Fruit fly (Drosophila melanogaster) Kc167 (cell line): ENCODE results near the gene poe.

Experiments
- Myc ChIP-seq: fragments of >200 bp; optimal IDR thresholded peaks from 2 replicates; lab custom pipeline; 2017; ENCODE audit warnings: missing external identifiers
- Sin3A ChIP-seq: fragments of >200 bp; optimal IDR thresholded peaks from 2 replicates; lab custom pipeline; 2018; ENCODE audit warnings: missing external identifiers
- h ChIP-seq: fragments of >200 bp; optimal IDR thresholded peaks from 3 replicates; lab custom pipeline; 2018; ENCODE audit warnings: missing external identifiers
- insv ChIP-seq: fragments of >200 bp; optimal IDR thresholded peaks from 3 replicates; lab custom pipeline; 2018; ENCODE audit warnings: missing external identifiers
- psq ChIP-seq: fragments of >200 bp; optimal IDR thresholded peaks from 2 replicates; lab custom pipeline; 2017; ENCODE audit warnings: missing external identifiers
- ttk ChIP-seq: sonication (Bioruptor generic); optimal IDR thresholded peaks from 2 replicates; lab custom pipeline; 2017; ENCODE audit warnings: missing external identifiers

poe gene

dm6 chr2L:8083427-8084295, 12.2 kb upstream of the poe start:
- TF ChIP-seq ttk (lab: Kevin White, UChicago) = no peak
- no peak for TF ChIP-seq Myc (lab: Kevin White, UChicago)
- TF ChIP-seq Sin3A = no peak
- TF ChIP-seq insv (lab: Kevin White, UChicago) = no peak
- TF ChIP-seq h = no peak
- TF ChIP-seq psq (lab: Kevin White, UChicago) = no peak

- TF ChIP-seq Myc (lab: Kevin White, UChicago) = no peak
- no peak for TF ChIP-seq insv (lab: Kevin White, UChicago)
- no peak for TF ChIP-seq ttk (lab: Kevin White, UChicago)
- TF ChIP-seq h = no peak
- no peak for TF ChIP-seq Sin3A
- TF ChIP-seq psq (lab: Kevin White, UChicago) = no peak
These were observed 11.8 kb upstream of the poe start, which contains the start of gene Bsg for dm6 chr2L:8083413-8083426. Bsg (plus strand) TSS chr2L:8083420.

DNA sequence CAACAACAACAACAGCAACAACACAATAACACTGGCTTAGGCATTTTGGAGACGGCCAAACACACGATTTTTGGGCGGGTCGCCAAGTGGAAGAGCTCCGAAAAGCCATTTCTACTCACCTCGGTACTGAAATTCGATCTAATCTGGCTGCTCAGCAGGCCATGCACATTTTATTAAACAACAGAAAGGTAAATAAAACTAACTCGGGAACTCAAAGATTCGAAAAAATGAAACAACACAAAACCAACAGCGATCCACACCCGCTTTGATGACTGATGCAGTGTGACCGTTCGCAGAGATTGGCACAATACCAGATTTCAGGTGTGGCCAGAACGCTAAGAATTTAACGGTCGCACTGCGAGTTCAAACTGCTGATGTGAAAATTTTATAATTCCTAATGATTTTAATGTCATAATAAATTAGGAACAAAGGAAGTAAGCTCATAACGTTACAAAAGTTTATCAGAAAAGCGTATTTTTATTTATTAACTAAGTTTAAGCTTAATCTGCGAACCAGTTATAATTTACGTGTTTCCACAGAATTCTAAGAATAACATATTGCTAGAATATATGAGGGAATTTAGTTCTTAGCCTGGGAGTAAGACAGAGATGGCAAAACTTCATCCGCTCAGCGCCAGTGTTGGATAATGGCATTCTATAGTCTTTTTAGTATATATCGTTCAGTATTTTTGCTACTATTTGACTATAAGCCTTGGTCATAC, 11.4 kb upstream of the poe start, which contains the start of gene Mcr:
Gene Mcr (minus strand): TSS at position 291 of the 721 bp plus-strand sequence.
- TF ChIP-seq Myc (lab: Kevin White, UChicago) (no peak), Sin3A (no peak), h (no peak), psq (lab: Kevin White, UChicago) (no peak), ttk (lab: Kevin White, UChicago) (no peak), insv (lab: Kevin White, UChicago) (no peak)

DNA sequence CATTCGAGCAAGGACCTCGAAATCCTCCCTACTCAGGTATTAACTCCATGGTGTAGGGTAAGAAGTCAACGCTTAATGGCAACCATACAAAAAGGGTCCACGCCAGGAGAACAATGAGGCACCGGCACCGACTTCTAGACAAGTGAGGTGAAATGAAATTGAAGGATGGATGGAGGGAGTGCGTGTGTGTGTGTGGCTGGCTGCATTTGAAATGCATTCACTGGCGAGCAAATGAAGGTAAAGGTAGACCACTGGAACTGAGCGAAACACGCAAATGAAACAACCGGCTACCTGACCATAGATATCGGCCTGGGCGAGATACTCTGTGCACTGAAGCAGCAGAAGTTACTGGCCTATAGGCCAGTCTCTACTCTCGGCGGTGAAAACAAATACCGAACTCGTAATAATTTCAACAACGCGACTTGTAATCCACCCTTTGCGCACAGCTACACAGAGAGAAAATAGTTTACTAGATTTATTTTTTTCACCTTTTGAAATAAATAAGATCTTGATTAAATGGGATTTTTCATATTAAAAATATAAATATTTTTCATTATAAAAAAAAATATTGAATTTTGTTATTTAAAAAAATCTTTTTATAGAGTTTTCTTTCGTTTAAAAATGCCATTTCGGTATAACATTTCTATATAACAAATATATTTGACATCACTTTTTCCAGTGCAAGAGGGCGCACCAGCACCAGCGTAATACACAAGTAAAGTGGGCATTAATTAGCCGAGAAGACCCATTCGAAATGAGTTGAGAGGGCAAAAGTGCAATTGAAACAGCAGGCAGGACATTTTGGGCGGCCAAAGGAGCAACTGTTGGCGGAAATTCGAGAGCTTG, 10.4 kb upstream of the poe start:
- TF ChIP-seq psq (lab: Kevin White, UChicago) (no peak), insv (lab: Kevin White, UChicago) (no peak), Sin3A (no peak), h (no peak), ttk (lab: Kevin White, UChicago) (no peak), Myc (lab: Kevin White, UChicago) (no peak)

dm6 chr2L:8080645-8081044, 9.2 kb upstream of the poe start:
- TF ChIP-seq ttk (lab: Kevin White, UChicago) = no peak
- TF ChIP-seq Sin3A = no peak
- no peak for TF ChIP-seq h
- TF ChIP-seq psq (lab: Kevin White, UChicago) = no peak
- no peak for TF ChIP-seq insv (lab: Kevin White, UChicago)
- TF ChIP-seq Myc (lab: Kevin White, UChicago) = no peak

DNA sequence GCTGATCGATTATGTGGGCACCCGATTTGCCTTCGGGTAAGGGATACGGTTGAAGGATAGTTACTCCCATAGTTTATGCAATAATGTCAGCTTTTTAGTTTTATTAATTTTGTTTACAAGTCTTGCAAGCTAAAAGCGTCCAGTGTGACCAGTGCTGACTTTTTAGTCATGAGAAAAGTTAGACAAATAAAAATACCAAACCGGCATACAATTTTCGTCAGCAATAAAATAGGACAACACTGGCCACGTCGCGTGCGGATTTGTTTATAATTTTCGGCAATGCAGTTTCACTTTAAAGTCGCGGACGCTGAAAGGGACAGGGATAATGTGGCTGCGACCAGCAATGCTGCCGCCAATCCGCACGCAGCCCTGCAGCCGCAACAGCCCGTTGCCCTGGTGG, 1.3 kb upstream of the poe start, which contains the start of the genes MED20 and Trf:
Gene MED20 (minus strand): TSS at position 157 of the 400 bp plus-strand sequence.
Gene Trf (plus strand): TSS at position 204 of the 400 bp plus-strand sequence.
- TF ChIP-seq Sin3A (no peak), psq (lab: Kevin White, UChicago) (no peak), ttk (lab: Kevin White, UChicago) (no peak), Myc (lab: Kevin White, UChicago) (no peak), h (no peak), insv (lab: Kevin White, UChicago) (no peak)

DNA sequence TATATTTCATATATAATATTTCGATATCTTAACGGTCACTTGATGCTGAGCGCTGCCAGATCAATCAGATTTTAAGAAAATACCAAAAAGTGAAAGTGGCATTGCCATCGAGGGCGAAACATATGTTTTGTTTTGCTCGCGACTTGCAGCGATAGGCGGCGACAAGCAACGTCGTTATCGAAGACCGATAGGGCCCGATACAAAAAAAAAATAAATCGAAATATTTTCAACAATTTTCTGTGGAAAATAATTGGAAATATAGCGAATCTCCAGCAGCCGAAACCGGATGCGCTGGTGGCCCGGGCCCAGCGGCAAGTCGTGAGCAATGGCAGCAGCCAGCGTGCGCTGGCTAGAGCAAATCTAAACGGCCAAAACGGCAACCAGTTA, 28.1 kb downstream of the poe start, which contains the start of gene Megf8:
Gene Megf8 (plus strand): TSS at position 190 of the 387 bp plus-strand sequence.
- TF ChIP-seq insv (lab: Kevin White, UChicago) (no peak), ttk (lab: Kevin White, UChicago) (no peak), Myc (lab: Kevin White, UChicago) (no peak), Sin3A (no peak), psq (lab: Kevin White, UChicago) (no peak), h (no peak)

dm6 chr2L:8042645-8043281, 28.7 kb downstream of the poe start, which contains the start of gene RpL36A:
RpL36A (minus strand) TSS chr2L:8042909.
- TF ChIP-seq psq (lab: Kevin White, UChicago) (no peak), Myc (lab: Kevin White, UChicago) (no peak), insv (lab: Kevin White, UChicago) (no peak), h (no peak), Sin3A (no peak), ttk (lab: Kevin White, UChicago) (no peak)

DNA sequence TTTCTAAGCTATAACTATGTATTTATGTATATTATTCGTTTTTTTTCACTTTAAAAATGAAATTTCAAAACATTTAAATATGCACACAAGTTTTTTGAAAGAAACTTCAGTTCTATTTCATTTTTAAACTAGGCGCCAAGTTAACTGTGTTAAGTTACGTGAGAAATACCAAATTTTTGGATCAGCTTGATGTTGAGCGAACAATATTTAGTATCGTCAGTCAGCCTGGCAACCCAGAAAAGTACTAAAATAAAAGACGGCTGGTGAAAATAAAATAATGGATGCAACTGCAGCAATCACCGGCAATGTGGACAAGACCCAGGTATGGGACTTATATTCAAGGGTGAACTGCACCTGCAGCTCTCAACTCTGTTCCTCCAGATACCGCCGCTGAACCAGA, 30.6 kb downstream of the poe start, which contains the start of gene CCDC53:
Gene CCDC53 (plus strand): TSS at position 235 of the 400 bp plus-strand sequence.
- TF ChIP-seq psq (lab: Kevin White, UChicago) = no peak
- TF ChIP-seq ttk (lab: Kevin White, UChicago) = no peak
- no peak for TF ChIP-seq insv (lab: Kevin White, UChicago)
- TF ChIP-seq Sin3A = no peak
- TF ChIP-seq h = no peak
- TF ChIP-seq Myc (lab: Kevin White, UChicago) = no peak

DNA sequence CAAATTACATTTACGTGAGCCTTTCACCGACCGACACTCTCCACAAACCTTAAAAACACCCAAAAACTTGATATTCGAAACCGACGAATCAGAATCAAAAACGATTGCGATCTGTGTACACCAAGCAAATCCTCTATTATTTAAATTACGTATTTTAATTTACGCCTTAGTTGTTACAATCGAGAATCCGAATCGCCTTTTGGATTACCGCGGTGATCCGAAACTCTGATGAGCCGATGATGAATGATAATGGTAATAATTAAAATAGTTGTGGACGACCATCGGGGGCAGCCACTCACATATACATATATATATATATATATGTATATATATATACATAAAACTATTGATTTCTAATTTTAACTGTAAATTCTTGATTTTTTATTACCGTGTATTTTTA, 31.7 kb downstream of the poe start, which contains the start of gene CG7367:
Gene CG7367 (minus strand): TSS at position 101 of the 400 bp plus-strand sequence.
- TF ChIP-seq psq (lab: Kevin White, UChicago) (no peak), ttk (lab: Kevin White, UChicago) (no peak), h (no peak)

DNA sequence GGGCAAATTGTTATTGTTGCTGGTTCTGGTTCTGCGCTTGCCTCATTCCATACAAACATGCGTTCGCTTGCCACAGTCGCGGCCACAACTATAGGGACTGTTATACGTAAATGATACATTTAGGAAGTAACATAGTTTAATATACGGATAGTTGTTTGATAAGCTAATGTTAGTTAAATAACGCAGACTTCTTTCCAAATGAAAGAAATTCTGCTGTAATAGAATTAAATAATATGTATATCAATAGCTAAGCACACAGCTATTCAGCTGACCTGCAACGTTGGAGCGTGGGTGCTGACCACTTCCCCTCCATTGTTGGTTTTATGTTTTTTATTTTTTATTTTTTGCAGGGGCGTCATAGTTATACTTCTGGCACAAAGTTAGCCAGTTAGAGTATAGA, 36.7 kb downstream of the poe start:
- TF ChIP-seq insv (lab: Kevin White, UChicago) (no peak), Sin3A (no peak), psq (lab: Kevin White, UChicago) (no peak), ttk (lab: Kevin White, UChicago) (no peak), h (no peak), Myc (lab: Kevin White, UChicago) (no peak)
